Fruit fly (Drosophila melanogaster) whole organism, prepupa: ENCODE data around the gene CG6415.
A peak's percentile ranks its signal among the peaks of the same experiment; 100 is the strongest.

Experiments used
- Blimp-1 ChIP-seq: fragments of 200-800 bp; sonication (Bioruptor generic); optimal IDR thresholded peaks from 3 replicates; lab custom pipeline; 2017; ENCODE audit warnings: missing biosample characterization, missing genetic modification characterization, mild to moderate bottlenecking, moderate library complexity, missing genetic modification reagents
- CG11762 ChIP-seq: fragments of 200-800 bp; sonication (Bioruptor generic); optimal IDR thresholded peaks from 3 replicates; lab custom pipeline; 2016; ENCODE audit warnings: missing biosample characterization, missing genetic modification characterization; ENCODE audit not compliant: insufficient read depth
- CG11902 ChIP-seq: fragments of 200-800 bp; sonication (Bioruptor generic); optimal IDR thresholded peaks from 3 replicates; lab custom pipeline; 2016; ENCODE audit warnings: missing biosample characterization, missing genetic modification characterization
- CG16779 ChIP-seq: fragments of 200-800 bp; sonication (Bioruptor generic); optimal IDR thresholded peaks from 3 replicates; lab custom pipeline; 2017; ENCODE audit warnings: missing biosample characterization, mild to moderate bottlenecking, missing genetic modification characterization
- CG34406 ChIP-seq: fragments of 200-800 bp; sonication (Bioruptor generic); optimal IDR thresholded peaks from 3 replicates; lab custom pipeline; 2016; ENCODE audit warnings: missing biosample characterization, missing genetic modification characterization
- CG6163 ChIP-seq: fragments of 200-800 bp; sonication (Bioruptor generic); IDR thresholded peaks from 3 replicates; pipeline ENCODE4 v1.3.6; 2022; ENCODE audit warnings: missing biosample characterization, missing genetic modification characterization
- CG8119 ChIP-seq: fragments of 200-800 bp; sonication (Bioruptor generic); IDR thresholded peaks from 3 replicates; pipeline ENCODE4 v1.3.6; 2022; ENCODE audit warnings: missing biosample characterization, missing genetic modification characterization
- CG8632 ChIP-seq: fragments of 200-800 bp; sonication (Bioruptor generic); optimal IDR thresholded peaks from 3 replicates; lab custom pipeline; 2016; ENCODE audit warnings: missing biosample characterization, missing genetic modification characterization
- Ets21C ChIP-seq: fragments of 200-800 bp; sonication (Bioruptor generic); optimal IDR thresholded peaks from 3 replicates; lab custom pipeline; 2016; ENCODE audit warnings: missing biosample characterization, missing genetic modification characterization
- Lpt ChIP-seq: fragments of 200-800 bp; sonication (Bioruptor generic); optimal IDR thresholded peaks from 3 replicates; lab custom pipeline; 2016; ENCODE audit warnings: missing biosample characterization, missing genetic modification characterization
- Met ChIP-seq: fragments of 200-800 bp; sonication (Bioruptor generic); optimal IDR thresholded peaks from 3 replicates; lab custom pipeline; 2016; ENCODE audit warnings: missing biosample characterization, missing genetic modification characterization
- esn ChIP-seq: fragments of 200-800 bp; sonication (Bioruptor generic); optimal IDR thresholded peaks from 2 replicates; lab custom pipeline; 2016; ENCODE audit warnings: missing biosample characterization, mild to moderate bottlenecking, missing genetic modification characterization, moderate library complexity
- pdm3 ChIP-seq: fragments of 200-800 bp; sonication (Bioruptor generic); optimal IDR thresholded peaks from 3 replicates; lab custom pipeline; 2016; ENCODE audit warnings: missing biosample characterization, missing genetic modification characterization
- topi ChIP-seq: fragments of 200-800 bp; sonication (Bioruptor generic); optimal IDR thresholded peaks from 3 replicates; lab custom pipeline; 2016; ENCODE audit warnings: missing biosample characterization, missing genetic modification characterization

DNA sequence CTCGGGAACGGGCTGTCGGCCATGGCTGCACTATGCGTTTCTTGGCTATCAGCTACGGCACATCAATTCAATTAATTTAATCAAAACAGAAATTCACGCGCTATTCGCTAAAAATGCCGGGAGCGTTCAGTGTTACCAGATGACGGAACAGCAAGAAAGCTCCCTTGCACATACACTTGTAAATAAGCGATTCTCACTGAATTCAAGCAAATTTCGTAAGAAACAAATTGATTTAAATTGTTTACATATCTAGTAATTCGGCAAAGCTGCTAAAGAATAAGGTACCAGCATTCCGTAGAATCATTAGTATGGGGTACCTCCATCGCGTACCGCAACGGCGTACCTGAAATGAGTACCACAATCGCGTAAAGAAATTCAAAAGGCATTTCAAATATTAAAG is 32.5 kb downstream of the CG6415 start, which contains the start of gene Nup107:
- TF ChIP-seq CG34406 (GFP tag; lab: Kevin White, UChicago) (no peak), CG8632 (GFP tag; lab: Kevin White, UChicago) (no peak), Ets21C (GFP tag; lab: Kevin White, UChicago) (no peak), CG6163 (GFP tag; lab: Robert Waterston, UW) (0 out of 3 replicates have a peak, but pooled peaks have one; percentile 11), Blimp-1 (GFP tag; lab: Kevin White, UChicago) (no peak), CG11762 (GFP tag; lab: Kevin White, UChicago) (no peak), CG11902 (GFP tag; lab: Kevin White, UChicago) (no peak), topi (GFP tag; lab: Kevin White, UChicago) (no peak), CG8119 (no peak), CG16779 (no peak), Lpt (GFP tag; lab: Kevin White, UChicago) (no peak), esn (GFP tag; lab: Kevin White, UChicago) (no peak), pdm3 (GFP tag; lab: Kevin White, UChicago) (no peak), Met (no peak)
